Worm (Caenorhabditis elegans): Measurements from ENCODE around the gene oac-53.
A peak's percentile ranks its signal among the peaks of the same experiment; 100 is the strongest.
"Not testable (repeated sequence)": the region's sequence is repeated elsewhere in the genome, so short reads cannot be mapped to it uniquely, and the experiment has no call there.

Gene oac-53

DNA sequence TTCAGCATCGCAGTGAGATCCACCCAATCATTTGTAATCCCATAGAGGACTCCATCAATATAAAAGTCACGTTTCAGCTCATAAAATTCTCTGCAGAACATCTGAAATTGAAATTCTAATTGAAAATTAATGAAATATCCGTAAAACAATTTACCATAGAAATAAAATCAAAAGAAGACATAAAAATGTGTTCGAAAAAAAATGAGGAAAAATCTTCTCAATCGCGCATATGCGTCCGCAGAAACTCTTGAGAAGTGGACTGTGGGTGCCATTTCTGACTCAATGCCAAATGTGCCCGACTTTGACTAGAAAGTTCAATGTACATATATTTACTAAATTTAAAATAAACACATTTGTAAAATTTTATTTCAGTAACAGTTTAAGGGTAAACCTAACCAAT lies 40.7 kb upstream of the oac-53 start, which contains the start of gene F14F8.9:
F14F8.9 (minus strand) TSS at position 101 of the 400 bp plus-strand sequence.
- TF ChIP-seq nfya-1 (tag; optimal IDR thresholded peaks at IDR 0.05; ENCODE audit: insufficient read depth) (no peak), lin-39 (tag; optimal IDR thresholded peaks at IDR 0.05) (no peak), fos-1 (tag; optimal IDR thresholded peaks at IDR 0.05) (no peak), daf-12 (tag; optimal IDR thresholded peaks at IDR 0.05) (no peak)

DNA sequence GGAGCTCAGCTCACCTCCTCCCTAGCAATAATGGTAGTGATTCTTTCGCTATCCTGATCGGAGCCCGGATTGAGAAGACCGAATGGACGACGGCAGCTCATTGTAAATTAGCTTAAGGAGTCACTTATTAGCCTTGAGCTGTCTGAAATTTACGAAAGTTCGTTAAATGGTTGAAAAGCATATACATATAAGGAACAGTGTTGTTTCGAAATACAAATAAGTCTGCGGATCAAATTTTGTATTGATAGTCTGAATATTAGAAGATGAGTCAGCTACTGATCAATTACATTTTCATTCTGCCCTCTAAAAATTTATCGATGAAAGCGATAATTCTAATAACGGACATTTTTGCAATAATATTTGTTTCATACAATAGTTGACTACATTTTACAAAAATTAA lies 38.9 kb upstream of the oac-53 start, which contains the start of gene F14F8.14:
F14F8.14 (minus strand) TSS at position 101 of the 400 bp plus-strand sequence.
- TF ChIP-seq ZK546.5 (tag; optimal IDR thresholded peaks at IDR 0.05), result no peak
- no peak for TF ChIP-seq eor-1 (tag; optimal IDR thresholded peaks at IDR 0.05)
- no peak for TF ChIP-seq fkh-10 (GFP tag; optimal IDR thresholded peaks at IDR 0.05)
- TF ChIP-seq nhr-77 (tag; optimal IDR thresholded peaks at IDR 0.05), result no peak
- no peak for TF ChIP-seq lsy-12 (tag; optimal IDR thresholded peaks at IDR 0.05)
- no peak for TF ChIP-seq nhr-76 (tag; optimal IDR thresholded peaks at IDR 0.05)
- no peak for TF ChIP-seq snpc-4 (tag; optimal IDR thresholded peaks at IDR 0.05)
- TF ChIP-seq ceh-28 (tag; optimal IDR thresholded peaks at IDR 0.05), result no peak
- no peak for TF ChIP-seq nhr-12 (tag; optimal IDR thresholded peaks at IDR 0.05)
- TF ChIP-seq aly-2 (tag; optimal IDR thresholded peaks at IDR 0.05), result no peak
- TF ChIP-seq fkh-2 (tag; optimal IDR thresholded peaks at IDR 0.05), result no peak
- no peak for TF ChIP-seq sea-2 (GFP tag; optimal IDR thresholded peaks at IDR 0.05)
- TF ChIP-seq lin-39 (tag; optimal IDR thresholded peaks at IDR 0.05), result no peak
- no peak for TF ChIP-seq ceh-9 (tag; optimal IDR thresholded peaks at IDR 0.05)
- no peak for TF ChIP-seq nhr-43 (tag; optimal IDR thresholded peaks at IDR 0.05; ENCODE audit: poor library complexity, severe bottlenecking)
- no peak for TF ChIP-seq nhr-28 (tag; optimal IDR thresholded peaks at IDR 0.05)

DNA sequence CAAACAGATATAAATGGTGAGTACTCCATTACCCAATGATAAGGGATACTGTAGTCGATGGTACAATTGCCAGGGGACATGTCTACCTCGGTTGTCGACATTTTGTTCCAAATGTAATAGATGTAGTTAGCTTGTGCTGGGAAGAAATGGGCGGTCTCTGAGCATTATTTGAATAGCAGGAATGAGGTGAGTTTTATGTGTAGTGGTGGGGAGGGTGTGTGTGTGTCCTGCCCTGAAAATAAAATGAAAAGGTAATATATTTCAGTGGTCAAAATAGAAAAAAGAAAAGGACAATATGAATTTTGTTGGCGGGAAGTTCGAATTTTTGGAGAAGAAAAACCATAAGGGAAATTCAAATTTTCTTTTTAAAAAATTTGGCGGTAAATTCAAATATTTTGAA lies 33.0 kb upstream of the oac-53 start, which contains the start of gene Y70C5B.2:
Y70C5B.2 (minus strand) TSS at position 101 of the 400 bp plus-strand sequence.
- TF ChIP-seq elt-2, nhr-28, pha-4 (tag; optimal IDR thresholded peaks at IDR 0.05): not testable (repeated sequence)

DNA sequence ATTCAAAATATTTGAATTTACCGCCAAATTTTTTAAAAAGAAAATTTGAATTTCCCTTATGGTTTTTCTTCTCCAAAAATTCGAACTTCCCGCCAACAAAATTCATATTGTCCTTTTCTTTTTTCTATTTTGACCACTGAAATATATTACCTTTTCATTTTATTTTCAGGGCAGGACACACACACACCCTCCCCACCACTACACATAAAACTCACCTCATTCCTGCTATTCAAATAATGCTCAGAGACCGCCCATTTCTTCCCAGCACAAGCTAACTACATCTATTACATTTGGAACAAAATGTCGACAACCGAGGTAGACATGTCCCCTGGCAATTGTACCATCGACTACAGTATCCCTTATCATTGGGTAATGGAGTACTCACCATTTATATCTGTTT lies 26.5 kb upstream of the oac-53 start, which contains the start of gene W06G6.15:
W06G6.15 (plus strand) TSS at position 301 of the 400 bp plus-strand sequence.
- not testable (repeated sequence) for TF ChIP-seq nhr-237, fos-1, zag-1 (tag; optimal IDR thresholded peaks at IDR 0.05)

DNA sequence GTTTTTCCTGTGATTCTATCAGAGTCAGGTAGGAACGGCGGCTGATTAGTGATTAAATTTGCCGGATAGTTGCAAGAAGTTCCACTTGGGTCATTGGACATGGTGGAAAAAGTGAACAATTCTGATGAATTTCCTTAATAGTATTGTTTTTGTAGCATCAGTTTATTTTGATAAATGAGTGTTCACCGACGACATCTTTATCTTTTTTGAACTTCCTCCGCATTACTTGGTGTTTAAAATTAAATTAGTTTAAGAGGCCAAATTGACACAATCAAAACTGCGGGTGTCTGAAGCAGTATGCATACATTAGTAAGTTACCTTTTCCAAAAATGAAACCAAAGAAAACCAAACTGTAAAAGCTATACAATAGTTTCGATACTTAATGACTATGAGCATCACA lies 21.4 kb upstream of the oac-53 start, which contains the start of gene W06G6.11:
W06G6.11 (minus strand) TSS at position 101 of the 400 bp plus-strand sequence.
- TF ChIP-seq sea-2 (GFP tag; optimal IDR thresholded peaks at IDR 0.05); skn-1 (tag; optimal IDR thresholded peaks at IDR 0.05); nfya-1 (tag; optimal IDR thresholded peaks at IDR 0.05; ENCODE audit: insufficient read depth): not testable (repeated sequence)

DNA sequence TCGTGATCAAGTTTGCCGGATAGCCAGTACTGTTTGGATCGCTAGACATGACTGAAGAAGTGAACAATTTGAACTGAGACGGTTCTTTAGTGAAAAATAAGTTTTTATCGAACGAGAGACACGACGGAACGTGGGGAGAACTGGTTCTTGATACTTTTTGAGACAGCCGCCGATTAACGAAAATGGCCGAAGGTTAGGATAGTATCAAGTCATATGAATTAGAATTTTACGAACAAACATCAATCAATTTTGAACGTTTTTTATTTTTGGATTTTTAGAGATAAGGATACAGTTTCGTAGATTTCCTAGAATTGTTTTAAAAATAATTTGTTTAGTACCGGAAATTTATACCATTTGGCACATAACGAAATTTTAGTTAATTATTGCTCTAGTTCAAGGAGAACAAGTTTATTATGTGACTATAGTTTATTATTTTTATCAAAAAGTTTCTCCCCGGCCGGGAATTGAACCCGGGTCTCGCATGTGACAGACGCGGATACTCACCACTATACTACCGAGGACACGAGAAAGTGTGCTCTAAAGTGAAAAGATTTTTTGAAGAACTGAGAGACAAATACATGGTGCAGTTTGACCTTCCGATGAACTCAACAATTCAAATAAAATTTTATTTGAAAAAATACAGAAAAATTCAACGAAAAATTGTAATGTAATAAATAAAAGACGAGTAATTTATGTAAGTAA lies 20.7 kb upstream of the oac-53 start, which contains the start of gene W06G6.20:
W06G6.20 (minus strand) TSS at position 51 of the 702 bp plus-strand sequence.
- peak; percentile 12 for TF ChIP-seq elt-2 (tag; optimal IDR thresholded peaks at IDR 0.05)
- TF ChIP-seq jun-1 (tag; optimal IDR thresholded peaks at IDR 0.05), result no peak

DNA sequence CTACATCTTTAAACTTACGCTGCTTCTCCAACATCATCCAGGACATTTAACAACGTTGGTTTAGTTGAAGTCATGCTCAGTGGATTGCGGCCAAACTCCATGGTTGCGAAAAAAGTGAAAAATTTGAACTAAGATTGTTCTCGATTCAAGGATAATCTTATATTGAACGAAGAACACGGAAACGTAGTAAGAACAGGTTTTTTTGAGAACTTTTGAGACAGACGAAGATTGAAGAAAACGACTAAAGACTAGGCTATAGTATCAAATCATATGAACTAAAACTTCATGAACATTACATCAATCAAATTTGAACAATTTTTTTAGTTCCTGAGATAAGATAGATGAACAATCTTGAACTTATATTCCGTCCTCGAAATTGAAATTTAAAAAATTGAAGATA lies 19.3 kb upstream of the oac-53 start, which contains the start of gene W06G6.10:
W06G6.10 (minus strand) TSS at position 101 of the 400 bp plus-strand sequence.
- TF ChIP-seq nhr-43 (tag; optimal IDR thresholded peaks at IDR 0.05; ENCODE audit: poor library complexity, severe bottlenecking) (no peak), ama-1 (optimal IDR thresholded peaks at IDR 0.05) (no peak), fos-1 (tag; optimal IDR thresholded peaks at IDR 0.05) (no peak), nfya-1 (tag; optimal IDR thresholded peaks at IDR 0.05; ENCODE audit: insufficient read depth) (no peak), lin-39 (tag; optimal IDR thresholded peaks at IDR 0.05) (no peak), pqm-1 (tag; optimal IDR thresholded peaks at IDR 0.05) (no peak)
